Fruit fly (Drosophila melanogaster): ENCODE data around the gene D2hgdh.
A peak's percentile ranks its signal among the peaks of the same experiment; 100 is the strongest.

Gene D2hgdh

dm6 chrX:2149478-2149877, 8.2 kb downstream of the D2hgdh start, which contains the start of gene bcn92 (continued):
- no peak for TF ChIP-seq CG17328 (GFP tag; IDR thresholded peaks at IDR 0.05)
- TF ChIP-seq Vsx1 (GFP tag; optimal IDR thresholded peaks at IDR 0.05) = no peak
- no peak for TF ChIP-seq CG17802 (tag; optimal IDR thresholded peaks at IDR 0.05)
- TF ChIP-seq CG11560 (tag; IDR thresholded peaks at IDR 0.05) = no peak
- 0 out of 3 replicates have a peak, but pooled peaks have one; percentile 46 for TF ChIP-seq CG11456 (GFP tag; IDR thresholded peaks at IDR 0.05)
- no peak for TF ChIP-seq nau (GFP tag; optimal IDR thresholded peaks at IDR 0.05)
- peak; percentile 3 for TF ChIP-seq tup (GFP tag; optimal IDR thresholded peaks at IDR 0.05)
- peak; percentile 84 for TF ChIP-seq CG9932 (GFP tag; IDR thresholded peaks at IDR 0.05)
- peak; percentile 94 for TF ChIP-seq Dll (GFP tag; IDR thresholded peaks at IDR 0.05; ENCODE audit: partially characterized antibody)
- peak; percentile 37 for TF ChIP-seq Nf-YC (tag; optimal IDR thresholded peaks at IDR 0.05)
- no peak for TF ChIP-seq CG4854 (GFP tag; optimal IDR thresholded peaks at IDR 0.05)
- no peak for TF ChIP-seq CG32767 (GFP tag; IDR thresholded peaks at IDR 0.05)
- no peak for TF ChIP-seq jigr1 (GFP tag; IDR thresholded peaks at IDR 0.05)
- peak; percentile 93 for TF ChIP-seq row (GFP tag; IDR thresholded peaks at IDR 0.05)
- peak; percentile 6 for TF ChIP-seq crc (GFP tag; optimal IDR thresholded peaks at IDR 0.05)
- TF ChIP-seq CG17361 (GFP tag; IDR thresholded peaks at IDR 0.05) = peak; percentile 39; the same call in 1 of the 3 replicates
- no peak for TF ChIP-seq pb (GFP tag; optimal IDR thresholded peaks at IDR 0.05)
- peak; percentile 22 for TF ChIP-seq CoRest (tag; optimal IDR thresholded peaks at IDR 0.05)
- no peak for TF ChIP-seq CG33557 (GFP tag; optimal IDR thresholded peaks at IDR 0.05)
- TF ChIP-seq NfI (GFP tag; optimal IDR thresholded peaks at IDR 0.05) = peak; percentile 17
- no peak for TF ChIP-seq CG7987 (GFP tag; optimal IDR thresholded peaks at IDR 0.05)
- TF ChIP-seq slp2 (GFP tag; optimal IDR thresholded peaks at IDR 0.05) = peak; percentile 16
- no peak for TF ChIP-seq CG6254 (GFP tag; optimal IDR thresholded peaks at IDR 0.05)
- TF ChIP-seq CG8388 (GFP tag; optimal IDR thresholded peaks at IDR 0.05) = peak; percentile 15
- no peak for TF ChIP-seq BtbVII (GFP tag; optimal IDR thresholded peaks at IDR 0.05)
- no peak for TF ChIP-seq CG16779 (GFP tag; IDR thresholded peaks at IDR 0.05)
- TF ChIP-seq Doc3 (GFP tag; IDR thresholded peaks at IDR 0.05; ENCODE audit: partially characterized antibody) = peak; percentile 94
- peak; percentile 9 for TF ChIP-seq dmrt11E (tag; optimal IDR thresholded peaks at IDR 0.05)
- peak; percentile 47 for TF ChIP-seq CG11247 (GFP tag; IDR thresholded peaks at IDR 0.05)
- no peak for TF ChIP-seq sr (GFP tag; IDR thresholded peaks at IDR 0.05)
- TF ChIP-seq ranshi (GFP tag; IDR thresholded peaks at IDR 0.05) = no peak
- no peak for TF ChIP-seq dysf (GFP tag; IDR thresholded peaks at IDR 0.05)
- no peak for TF ChIP-seq pfk (GFP tag; optimal IDR thresholded peaks at IDR 0.05)
- TF ChIP-seq onecut (GFP tag; IDR thresholded peaks at IDR 0.05) = no peak
- peak; percentile 62 for TF ChIP-seq Hsf (GFP tag; optimal IDR thresholded peaks at IDR 0.05)
- peak; percentile 62 for TF ChIP-seq Xbp1 (GFP tag; optimal IDR thresholded peaks at IDR 0.05)
- TF ChIP-seq Lim3 (GFP tag; IDR thresholded peaks at IDR 0.05) = no peak
- TF ChIP-seq CG6683 (GFP tag; optimal IDR thresholded peaks at IDR 0.05) = no peak
- TF ChIP-seq Ets65A (GFP tag) = peak; percentile 64
- TF ChIP-seq CG6175 (GFP tag; IDR thresholded peaks at IDR 0.05) = no peak
- TF ChIP-seq ken (GFP tag; IDR thresholded peaks at IDR 0.05) = no peak
- no peak for TF ChIP-seq bcd (GFP tag; optimal IDR thresholded peaks at IDR 0.05)
- no peak for TF ChIP-seq CG16863 (GFP tag; optimal IDR thresholded peaks at IDR 0.05)
- TF ChIP-seq scrt (GFP tag; optimal IDR thresholded peaks at IDR 0.05) = no peak
- TF ChIP-seq CG43689 (GFP tag; IDR thresholded peaks at IDR 0.05) = no peak
- TF ChIP-seq CG11695 (GFP tag; IDR thresholded peaks at IDR 0.05) = no peak
- peak; percentile 92 for TF ChIP-seq CG42726 (GFP tag; IDR thresholded peaks at IDR 0.05; ENCODE audit: partially characterized antibody)
- no peak for TF ChIP-seq E2f1 (GFP tag; IDR thresholded peaks at IDR 0.05)
- TF ChIP-seq CG9437 (GFP tag; optimal IDR thresholded peaks at IDR 0.05) = no peak
- peak; percentile 39 for TF ChIP-seq CG3847 (GFP tag; IDR thresholded peaks at IDR 0.05)
- peak; percentile 73 for TF ChIP-seq nerfin-2 (GFP tag; IDR thresholded peaks at IDR 0.05; ENCODE audit: partially characterized antibody)
- TF ChIP-seq CG5245 (GFP tag; optimal IDR thresholded peaks at IDR 0.05) = no peak
